Worm (Caenorhabditis elegans): Measurements from ENCODE around the gene rml-1.

The rml-1 gene

DNA sequence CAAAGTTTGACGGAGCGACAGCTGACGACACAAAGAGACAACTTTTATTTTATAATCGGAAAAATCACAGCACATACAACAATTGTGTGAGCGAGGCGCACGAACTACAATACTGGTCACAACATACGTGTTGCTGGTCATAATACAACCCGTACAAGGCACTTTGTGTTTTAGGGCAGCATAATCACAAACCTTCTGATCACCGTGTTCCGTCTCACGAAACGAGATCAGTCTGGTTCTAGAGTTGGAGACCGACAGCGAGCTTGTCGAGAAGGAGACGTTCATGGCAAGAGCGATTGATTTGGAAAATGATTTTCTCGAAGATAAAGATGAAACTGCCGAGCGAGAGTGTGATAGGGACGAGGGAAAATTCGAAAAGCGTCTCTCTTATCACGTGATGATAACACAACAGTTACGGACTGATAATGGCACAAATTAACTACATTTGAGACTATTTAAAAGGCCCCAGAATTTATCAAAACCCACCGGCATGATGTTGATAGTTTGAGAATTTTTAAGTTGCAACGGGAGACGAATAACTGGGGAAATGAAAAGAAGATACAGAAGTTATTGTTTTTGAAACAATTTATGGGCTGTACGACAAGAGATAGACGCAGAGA is 1.1 kb downstream of the rml-1 start:
- TF ChIP-seq ceh-90 (tag; optimal IDR thresholded peaks at IDR 0.05) (no peak), nhr-90 (tag; optimal IDR thresholded peaks at IDR 0.05; ENCODE audit: poor library complexity) (peak; percentile 53), rnt-1 (tag; optimal IDR thresholded peaks at IDR 0.05) (peak; percentile 13), ets-5 (GFP tag; IDR thresholded peaks at IDR 0.05) (no peak), efl-1 (optimal IDR thresholded peaks at IDR 0.05) (peak in 1 of 2 experiments; percentile 8), efl-1 (GFP tag; optimal IDR thresholded peaks at IDR 0.05 in 1 of 2) (peak in 1 of 2 experiments; percentile 92), dpl-1 (GFP tag; optimal IDR thresholded peaks at IDR 0.05) (peak in 1 of 3 experiments; percentile 14), elt-2 (tag; optimal IDR thresholded peaks at IDR 0.05) (peak; percentile 83), lin-14 (GFP tag; optimal IDR thresholded peaks at IDR 0.05) (peak; percentile 25), ceh-88 (GFP tag; IDR thresholded peaks at IDR 0.05) (no peak), snu-23 (GFP tag; optimal IDR thresholded peaks at IDR 0.05) (peak; percentile 20), nhr-84 (tag; optimal IDR thresholded peaks at IDR 0.05) (no peak), zip-4 (GFP tag; optimal IDR thresholded peaks at IDR 0.05) (no peak), F16B12.6 (tag; optimal IDR thresholded peaks at IDR 0.05) (no peak), tbx-2 (tag; optimal IDR thresholded peaks at IDR 0.05) (no peak), isw-1 (GFP tag; IDR thresholded peaks at IDR 0.05) (no peak), fos-1 (tag; optimal IDR thresholded peaks at IDR 0.05) (no peak), fkh-10 (GFP tag; optimal IDR thresholded peaks at IDR 0.05) (no peak), ceh-63 (GFP tag; optimal IDR thresholded peaks at IDR 0.05) (no peak), mef-2 (tag; optimal IDR thresholded peaks at IDR 0.05) (no peak), sox-4 (tag; optimal IDR thresholded peaks at IDR 0.05) (no peak), tlp-1 (tag; optimal IDR thresholded peaks at IDR 0.05) (no peak), nhr-20 (tag; optimal IDR thresholded peaks at IDR 0.05) (peak; percentile 44), ama-1 (optimal IDR thresholded peaks at IDR 0.05) (no peak), elt-3 (tag; optimal IDR thresholded peaks at IDR 0.05) (peak in 3 of 6 experiments; percentile 52 to 70 (median 67)), dsc-1 (tag; optimal IDR thresholded peaks at IDR 0.05) (no peak), unc-98 (GFP tag; IDR thresholded peaks at IDR 0.05) (no peak), ceh-8 (GFP tag; optimal IDR thresholded peaks at IDR 0.05) (no peak), mab-9 (GFP tag; IDR thresholded peaks at IDR 0.05) (no peak), grh-1 (GFP tag; IDR thresholded peaks at IDR 0.05) (no peak), aly-2 (tag; optimal IDR thresholded peaks at IDR 0.05) (no peak), blmp-1 (tag; optimal IDR thresholded peaks at IDR 0.05) (peak; percentile 65), nhr-76 (tag; optimal IDR thresholded peaks at IDR 0.05) (no peak), nhr-85 (tag) (peak; percentile 38), egl-13 (tag; optimal IDR thresholded peaks at IDR 0.05) (no peak), jun-1 (tag; optimal IDR thresholded peaks at IDR 0.05) (no peak), mdl-1 (tag; optimal IDR thresholded peaks at IDR 0.05) (peak in 1 of 2 experiments; percentile 30), lin-13 (GFP tag; optimal IDR thresholded peaks at IDR 0.05) (peak; percentile 39), C16A3.4 (tag; optimal IDR thresholded peaks at IDR 0.05) (no peak), nhr-71 (tag; optimal IDR thresholded peaks at IDR 0.05) (peak; percentile 44), nhr-237 (tag; optimal IDR thresholded peaks at IDR 0.05) (no peak), C34B4.2 (tag; optimal IDR thresholded peaks at IDR 0.05) (no peak), lin-35 (GFP tag; optimal IDR thresholded peaks at IDR 0.05) (peak in 1 of 2 experiments; percentile 60), pag-3 (tag; optimal IDR thresholded peaks at IDR 0.05; ENCODE audit: borderline replicate concordance, insufficient read depth) (no peak)

DNA sequence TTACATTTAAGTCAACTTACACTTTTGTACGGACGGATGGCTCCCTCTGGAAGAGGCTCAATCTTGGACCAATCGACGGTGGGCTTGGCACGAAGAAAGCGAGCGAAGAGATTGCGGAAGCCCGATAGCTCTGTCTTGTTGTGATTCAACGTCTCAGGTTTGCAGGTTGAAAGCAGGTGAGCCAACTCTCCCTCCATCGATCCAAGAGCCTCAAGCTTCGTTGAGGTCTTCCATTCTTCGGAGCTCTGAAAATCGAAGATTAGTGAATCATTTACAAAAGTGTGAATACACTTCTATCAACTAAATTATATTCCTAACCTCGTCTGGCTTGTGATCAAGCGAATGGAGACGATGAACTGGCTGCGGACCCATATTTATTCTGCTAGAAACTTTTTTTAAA is 2.1 kb downstream of the rml-1 start:
- TF ChIP-seq irx-1 (tag; optimal IDR thresholded peaks at IDR 0.05) (no peak), sox-4 (tag; optimal IDR thresholded peaks at IDR 0.05) (no peak), mep-1 (tag; optimal IDR thresholded peaks at IDR 0.05) (no peak), ztf-4 (tag; optimal IDR thresholded peaks at IDR 0.05) (no peak), nhr-19 (GFP tag; conservative IDR thresholded peaks at IDR 0.05) (no peak), nhr-237 (tag; optimal IDR thresholded peaks at IDR 0.05) (no peak), nhr-84 (tag; optimal IDR thresholded peaks at IDR 0.05) (no peak), sptf-1 (tag; optimal IDR thresholded peaks at IDR 0.05) (no peak), mab-9 (GFP tag; IDR thresholded peaks at IDR 0.05) (no peak), lin-13 (GFP tag; optimal IDR thresholded peaks at IDR 0.05) (no peak), fkh-10 (GFP tag; optimal IDR thresholded peaks at IDR 0.05) (no peak), hlh-17 (GFP tag; optimal IDR thresholded peaks at IDR 0.05; ENCODE audit: borderline replicate concordance) (no peak), fkh-4 (tag; optimal IDR thresholded peaks at IDR 0.05; ENCODE audit: borderline replicate concordance) (no peak), egl-27 (tag; optimal IDR thresholded peaks at IDR 0.05) (no peak), pqm-1 (tag; optimal IDR thresholded peaks at IDR 0.05) (no peak), efl-1 (optimal IDR thresholded peaks at IDR 0.05) (no peak), efl-1 (GFP tag; optimal IDR thresholded peaks at IDR 0.05 in 1 of 2) (no peak), lsy-2 (tag; optimal IDR thresholded peaks at IDR 0.05) (no peak)
